Fruit fly (Drosophila melanogaster) whole organism, embryonic: ENCODE results near the gene AlkB.
A peak's percentile ranks its signal among the peaks of the same experiment; 100 is the strongest.

ENCODE experiments used
- CG12659 ChIP-seq: fragments of 200-800 bp; sonication (Bioruptor generic); optimal IDR thresholded peaks from 3 replicates; lab custom pipeline; 2017; ENCODE audit warnings: mild to moderate bottlenecking, missing biosample characterization, missing genetic modification reagents, missing genetic modification characterization
- CG43689 ChIP-seq: fragments of 200-800 bp; sonication (Bioruptor generic); IDR thresholded peaks from 2 replicates; pipeline ENCODE4 v1.3.6; 2022; ENCODE audit warnings: missing biosample characterization, missing genetic modification characterization
- CG9817 ChIP-seq: fragments of 200-800 bp; sonication (Bioruptor generic); optimal IDR thresholded peaks from 2 replicates; lab custom pipeline; 2018; ENCODE audit warnings: missing biosample characterization, mild to moderate bottlenecking, missing genetic modification characterization, moderate library complexity
- Dip3 ChIP-seq: fragments of 200-800 bp; sonication (Bioruptor generic); optimal IDR thresholded peaks from 3 replicates; lab custom pipeline; 2016; ENCODE audit warnings: missing biosample characterization, missing genetic modification characterization
- Lhr ChIP-seq: fragments of 200-800 bp; sonication (Bioruptor generic); optimal IDR thresholded peaks from 3 replicates; lab custom pipeline; 2017; ENCODE audit warnings: mild to moderate bottlenecking, missing biosample characterization, missing genetic modification reagents, missing genetic modification characterization
- Med ChIP-seq: fragments of 200-800 bp; sonication (Bioruptor generic); peaks from one replicate; lab custom pipeline; 2016; ENCODE audit warnings: missing biosample characterization, missing genetic modification characterization, mild to moderate bottlenecking, inconsistent platforms, moderate library complexity
- jigr1 ChIP-seq: fragments of 200-800 bp; sonication (Bioruptor generic); IDR thresholded peaks from 3 replicates; pipeline ENCODE4 v1.3.6; 2022; ENCODE audit warnings: missing biosample characterization, missing genetic modification characterization
- nom ChIP-seq: fragments of 200-800 bp; sonication (Bioruptor generic); optimal IDR thresholded peaks from 2 replicates; lab custom pipeline; 2017; ENCODE audit warnings: missing biosample characterization, missing genetic modification characterization, mild to moderate bottlenecking, moderate library complexity, missing genetic modification reagents
- run ChIP-seq: fragments of 200-800 bp; sonication (Bioruptor generic); optimal IDR thresholded peaks from 3 replicates; lab custom pipeline; 2018; ENCODE audit warnings: missing biosample characterization, mild to moderate bottlenecking, missing genetic modification characterization
- ttk ChIP-seq: fragments of 200-800 bp; sonication (Bioruptor generic); IDR thresholded peaks from 2 replicates; pipeline ENCODE4 v2.1.2; 2022; ENCODE audit warnings: missing biosample characterization, missing genetic modification characterization
- unpg ChIP-seq: fragments of 200-800 bp; sonication (Bioruptor generic); optimal IDR thresholded peaks from 3 replicates; lab custom pipeline; 2018; ENCODE audit warnings: missing biosample characterization, mild to moderate bottlenecking, missing genetic modification characterization, moderate library complexity

- TF ChIP-seq nom (GFP tag; lab: Kevin White, UChicago) (no peak), CG12659 (GFP tag; lab: Kevin White, UChicago) (no peak), CG43689 (GFP tag; lab: Robert Waterston, UW) (no peak), unpg (no peak), CG9817 (tag; lab: Kevin White, UChicago) (no peak), run (no peak), Dip3 (GFP tag; lab: Kevin White, UChicago) (no peak), Lhr (GFP tag; lab: Kevin White, UChicago) (no peak), ttk (GFP tag; lab: Robert Waterston, UW) (no peak), jigr1 (GFP tag; lab: Robert Waterston, UW) (no peak), Med (GFP tag; lab: Kevin White, UChicago) (peak; percentile 71)
Measured at dm6 chrX:15812615-15812995, 46.7 kb downstream of the AlkB start.
